Worm (Caenorhabditis elegans): ENCODE measurements around the gene Y57G11B.5.

The Y57G11B.5 gene

ce11 chrIV:14614176-14614740 is 39.6 kb downstream of the Y57G11B.5 start:
- TF ChIP-seq pax-1 (tag; optimal IDR thresholded peaks at IDR 0.05) (no peak), eyg-1 (tag; optimal IDR thresholded peaks at IDR 0.05) (no peak), C38D4.7 (GFP tag; optimal IDR thresholded peaks at IDR 0.05) (no peak), zip-5 (tag; optimal IDR thresholded peaks at IDR 0.05) (no peak), gmeb-2 (tag; optimal IDR thresholded peaks at IDR 0.05) (no peak), ceh-22 (tag; optimal IDR thresholded peaks at IDR 0.05) (no peak), K02D7.2 (tag; optimal IDR thresholded peaks at IDR 0.05) (no peak), ttx-3 (tag; optimal IDR thresholded peaks at IDR 0.05) (no peak), tbx-2 (tag; optimal IDR thresholded peaks at IDR 0.05) (no peak), mec-3 (tag; optimal IDR thresholded peaks at IDR 0.05; ENCODE audit: borderline replicate concordance) (no peak), ceh-6 (GFP tag; optimal IDR thresholded peaks at IDR 0.05) (no peak), ceh-45 (GFP tag; IDR thresholded peaks at IDR 0.05) (no peak)

ce11 chrIV:14616303-14616702 is 41.7 kb downstream of the Y57G11B.5 start, which contains the start of gene dmd-6:
TSS of gene dmd-6 (plus strand) at chrIV:14616603.
- no peak for TF ChIP-seq ztf-16 (tag; optimal IDR thresholded peaks at IDR 0.05)
- no peak for TF ChIP-seq sdc-2 (tag; optimal IDR thresholded peaks at IDR 0.05)
- TF ChIP-seq hlh-6 (tag; optimal IDR thresholded peaks at IDR 0.05): no peak
- no peak for TF ChIP-seq Y22D7AL.16 (tag; optimal IDR thresholded peaks at IDR 0.05)
- no peak for TF ChIP-seq ceh-22 (tag; optimal IDR thresholded peaks at IDR 0.05)
- no peak for TF ChIP-seq npax-4 (tag; optimal IDR thresholded peaks at IDR 0.05)
- no peak for TF ChIP-seq sox-2 (GFP tag; IDR thresholded peaks at IDR 0.05)
- TF ChIP-seq che-1 (tag; optimal IDR thresholded peaks at IDR 0.05): no peak
- TF ChIP-seq fkh-6 (tag; optimal IDR thresholded peaks at IDR 0.05): no peak
- TF ChIP-seq fax-1 (tag; optimal IDR thresholded peaks at IDR 0.05): no peak
- TF ChIP-seq ama-1 (optimal IDR thresholded peaks at IDR 0.05): no peak
- TF ChIP-seq ceh-9 (tag; optimal IDR thresholded peaks at IDR 0.05): no peak

ce11 chrIV:14617059-14617458 is 42.4 kb downstream of the Y57G11B.5 start:
- TF ChIP-seq tbx-7 (tag; optimal IDR thresholded peaks at IDR 0.05) (no peak), madf-2 (tag; optimal IDR thresholded peaks at IDR 0.05) (no peak), ets-4 (tag; optimal IDR thresholded peaks at IDR 0.05) (no peak), hlh-30 (tag; optimal IDR thresholded peaks at IDR 0.05; ENCODE audit: insufficient read depth) (no peak), nhr-11 (tag; optimal IDR thresholded peaks at IDR 0.05) (no peak), pax-1 (tag; optimal IDR thresholded peaks at IDR 0.05) (no peak), pha-2 (tag; optimal IDR thresholded peaks at IDR 0.05) (no peak), nhr-232 (tag; optimal IDR thresholded peaks at IDR 0.05) (no peak)

ce11 chrIV:14617498-14617897 is 42.9 kb downstream of the Y57G11B.5 start:
- no peak for TF ChIP-seq rnt-1 (tag; optimal IDR thresholded peaks at IDR 0.05)
- no peak for TF ChIP-seq tbx-7 (tag; optimal IDR thresholded peaks at IDR 0.05)
- no peak for TF ChIP-seq madf-2 (tag; optimal IDR thresholded peaks at IDR 0.05)
- no peak for TF ChIP-seq nhr-232 (tag; optimal IDR thresholded peaks at IDR 0.05)
- TF ChIP-seq F13H6.1 (tag; optimal IDR thresholded peaks at IDR 0.05): no peak
- no peak for TF ChIP-seq ceh-30 (tag; optimal IDR thresholded peaks at IDR 0.05)
- no peak for TF ChIP-seq elt-4 (tag; optimal IDR thresholded peaks at IDR 0.05)
- TF ChIP-seq T23F11.4 (GFP tag; optimal IDR thresholded peaks at IDR 0.05): no peak
- TF ChIP-seq fkh-10 (GFP tag; optimal IDR thresholded peaks at IDR 0.05): no peak
- no peak for TF ChIP-seq dve-1 (tag; optimal IDR thresholded peaks at IDR 0.05)
- TF ChIP-seq ref-2 (tag; optimal IDR thresholded peaks at IDR 0.05): no peak
- no peak for TF ChIP-seq ceh-22 (tag; optimal IDR thresholded peaks at IDR 0.05)
- no peak for TF ChIP-seq tbx-2 (tag; optimal IDR thresholded peaks at IDR 0.05)
- TF ChIP-seq elt-2 (tag; optimal IDR thresholded peaks at IDR 0.05): no peak
